Fruit fly (Drosophila melanogaster): ENCODE results near the gene shv.

DNA sequence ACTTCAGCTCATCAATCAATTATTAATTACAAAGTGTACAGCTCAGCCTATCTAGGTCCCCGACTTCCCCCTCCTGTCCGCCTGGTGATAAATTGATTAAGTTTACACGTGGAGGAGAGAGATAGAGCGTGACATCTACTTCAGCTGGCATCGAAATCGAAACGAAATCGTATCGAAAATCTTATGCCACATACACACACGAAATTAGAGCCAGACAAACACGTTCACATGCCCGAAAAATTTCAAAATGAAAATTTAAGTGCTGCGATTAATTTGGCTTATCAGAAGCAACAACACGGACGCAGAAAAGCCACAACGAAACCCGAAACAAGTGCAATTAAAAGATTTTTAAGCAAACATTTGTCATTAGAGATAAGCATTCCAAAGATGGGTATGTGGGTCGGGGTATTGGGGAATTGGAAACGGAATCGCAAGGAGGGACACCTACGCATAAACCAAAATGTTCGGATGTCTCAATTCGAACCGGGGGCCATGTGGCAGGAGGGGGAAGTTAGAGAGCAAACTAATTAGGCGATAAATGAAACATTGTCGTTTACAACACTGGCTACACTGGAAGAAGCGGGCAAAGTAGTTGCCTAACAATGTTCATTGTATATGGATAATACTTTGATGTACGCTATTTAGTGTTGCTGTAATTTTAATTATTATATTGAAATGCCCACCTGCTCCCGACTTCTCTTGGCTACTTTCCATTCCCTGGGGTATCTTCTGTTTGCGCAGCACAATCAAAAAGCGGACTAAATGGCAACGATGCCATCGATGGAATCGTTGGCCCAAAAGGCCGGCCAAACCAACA, 45.0 kb downstream of the shv start:
- TF ChIP-seq dac (GFP tag; optimal IDR thresholded peaks at IDR 0.05) (no peak), CG16779 (tag; optimal IDR thresholded peaks at IDR 0.05) (no peak), Hr38 (GFP tag; optimal IDR thresholded peaks at IDR 0.05) (no peak), Ets96B (tag; optimal IDR thresholded peaks at IDR 0.05) (no peak), CG8632 (GFP tag; optimal IDR thresholded peaks at IDR 0.05) (no peak)

Measured in whole organism, prepupa.